Worm (Caenorhabditis elegans): ENCODE data around the gene flp-18.

DNA sequence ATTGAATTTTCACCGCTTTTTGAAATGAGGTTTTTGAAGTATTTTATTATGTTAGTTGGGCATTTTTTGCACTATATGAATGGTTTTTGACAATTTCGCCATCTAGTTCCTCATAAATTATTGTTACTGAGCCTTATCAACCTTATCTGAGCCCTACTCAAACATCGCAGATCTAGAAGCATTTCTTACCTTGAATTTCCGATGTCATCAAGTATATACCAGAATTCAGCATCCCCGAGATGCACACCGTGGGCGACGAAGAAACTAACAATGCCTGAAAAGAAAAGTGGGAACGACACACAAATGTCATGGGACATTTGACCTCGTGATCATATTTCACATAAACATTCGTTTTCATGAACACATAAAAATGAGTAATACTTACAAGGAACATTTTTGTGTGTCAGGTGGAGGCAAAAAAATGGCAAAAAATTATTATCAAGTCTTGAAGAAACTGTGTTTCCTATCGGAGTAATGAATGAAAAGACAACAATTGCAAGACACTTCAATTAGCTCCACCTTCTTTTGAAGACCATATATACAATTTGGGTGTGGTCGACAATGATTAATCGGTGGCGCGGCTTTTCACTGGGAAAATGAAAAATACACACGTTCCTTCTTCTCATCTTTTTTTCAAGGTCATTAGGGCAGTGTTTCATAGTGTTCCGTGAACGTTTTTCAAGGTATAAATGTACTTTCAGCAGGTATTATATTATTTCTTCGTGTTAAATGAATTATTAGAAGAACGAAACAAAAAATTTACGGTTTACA lies 45.9 kb downstream of the flp-18 start:
- TF ChIP-seq hmg-1.1 (GFP tag; IDR thresholded peaks at IDR 0.05) (peak; percentile 36; the same call in 1 of the 2 replicates), Y75B8A.6 (GFP tag; IDR thresholded peaks at IDR 0.05) (no peak)

Measured in whole organism, L4 larva.